Fruit fly (Drosophila melanogaster): ENCODE measurements around the gene Nnf1b.

The Nnf1b gene

dm6 chr2L:856690-857488 is 46.5 kb downstream of the Nnf1b start (continued):
- TF ChIP-seq CG6791 (GFP tag; IDR thresholded peaks at IDR 0.05; ENCODE audit: partially characterized antibody) (no peak), CG8359 (GFP tag; optimal IDR thresholded peaks at IDR 0.05; ENCODE audit: borderline replicate concordance) (no peak), fru (optimal IDR thresholded peaks at IDR 0.05) (no peak), lmd (GFP tag; IDR thresholded peaks at IDR 0.05) (peak; percentile 87), amos (GFP tag; IDR thresholded peaks at IDR 0.05; ENCODE audit: partially characterized antibody) (no peak), CG9609 (GFP tag; optimal IDR thresholded peaks at IDR 0.05) (peak; percentile 63), Doc2 (GFP tag; IDR thresholded peaks at IDR 0.05) (no peak), cato (GFP tag; optimal IDR thresholded peaks at IDR 0.05; ENCODE audit: borderline replicate concordance) (peak; percentile 46), Nf-YC (tag; optimal IDR thresholded peaks at IDR 0.05) (peak; percentile 23), chm (GFP tag; IDR thresholded peaks at IDR 0.05) (peak; percentile 85), Stat92E (GFP tag; optimal IDR thresholded peaks at IDR 0.05) (peak in 1 of 3 experiments; percentile 48), salm (tag; optimal IDR thresholded peaks at IDR 0.05) (peak; percentile 55), CG2202 (tag; optimal IDR thresholded peaks at IDR 0.05) (peak; percentile 15), CG13624 (GFP tag; optimal IDR thresholded peaks at IDR 0.05) (peak; percentile 51), CG6854 (GFP tag; optimal IDR thresholded peaks at IDR 0.05) (no peak), phol (tag; optimal IDR thresholded peaks at IDR 0.05) (peak; percentile 79), Rx (GFP tag; IDR thresholded peaks at IDR 0.05) (peak; percentile 77), CG18262 (tag; optimal IDR thresholded peaks at IDR 0.05) (peak; percentile 83), CG31224 (GFP tag; IDR thresholded peaks at IDR 0.05) (peak; percentile 67), CG4707 (GFP tag; optimal IDR thresholded peaks at IDR 0.05) (peak; percentile 64), HHEX (GFP tag; optimal IDR thresholded peaks at IDR 0.05) (peak; percentile 82), CG7963 (GFP tag; IDR thresholded peaks at IDR 0.05; ENCODE audit: partially characterized antibody) (no peak), BtbVII (GFP tag; optimal IDR thresholded peaks at IDR 0.05) (peak; percentile 10), CG34422 (GFP tag; IDR thresholded peaks at IDR 0.05) (peak; percentile 83), CG9437 (GFP tag; optimal IDR thresholded peaks at IDR 0.05) (peak; percentile 12), CG17612 (GFP tag; IDR thresholded peaks at IDR 0.05) (0 out of 2 replicates have a peak, but pooled peaks have one; percentile 11), CG18599 (GFP tag; optimal IDR thresholded peaks at IDR 0.05) (peak; percentile 75), CG10147 (GFP tag; optimal IDR thresholded peaks at IDR 0.05) (peak; percentile 29), CG11723 (GFP tag; optimal IDR thresholded peaks at IDR 0.05) (peak; percentile 50), trem (tag; optimal IDR thresholded peaks at IDR 0.05) (peak; percentile 63), pita (GFP tag; optimal IDR thresholded peaks at IDR 0.05) (no peak), CG17361 (GFP tag; IDR thresholded peaks at IDR 0.05) (peak; percentile 77), Mrtf (GFP tag; IDR thresholded peaks at IDR 0.05) (peak; percentile 71), onecut (GFP tag; IDR thresholded peaks at IDR 0.05) (peak; percentile 69), tio (GFP tag; optimal IDR thresholded peaks at IDR 0.05) (peak; percentile 62), sr (GFP tag; IDR thresholded peaks at IDR 0.05) (peak; percentile 66; the same call in 2 of the 3 replicates), hb (GFP tag; IDR thresholded peaks at IDR 0.05; ENCODE audit: partially characterized antibody) (no peak), CG14050 (GFP tag; IDR thresholded peaks at IDR 0.05) (peak; percentile 65), CG12942 (GFP tag; optimal IDR thresholded peaks at IDR 0.05) (peak; percentile 47), Pdp1 (GFP tag; optimal IDR thresholded peaks at IDR 0.05) (peak; percentile 53 to 57), CG15011 (GFP tag; optimal IDR thresholded peaks at IDR 0.05) (peak; percentile 60), CG10274 (GFP tag; optimal IDR thresholded peaks at IDR 0.05) (peak; percentile 29), CG33213 (GFP tag; optimal IDR thresholded peaks at IDR 0.05) (peak; percentile 53), cwo (GFP tag; optimal IDR thresholded peaks at IDR 0.05) (peak; percentile 65), ab (GFP tag; optimal IDR thresholded peaks at IDR 0.05) (peak; percentile 40), Bteb2 (GFP tag; optimal IDR thresholded peaks at IDR 0.05) (no peak), mirr (GFP tag; optimal IDR thresholded peaks at IDR 0.05) (no peak), CG7928 (GFP tag; optimal IDR thresholded peaks at IDR 0.05) (no peak)

Measured in whole organism, embryonic.